Worm (Caenorhabditis elegans): ENCODE measurements around the gene Y55D5A.4.
A peak's percentile ranks its signal among the peaks of the same experiment; 100 is the strongest.

DNA sequence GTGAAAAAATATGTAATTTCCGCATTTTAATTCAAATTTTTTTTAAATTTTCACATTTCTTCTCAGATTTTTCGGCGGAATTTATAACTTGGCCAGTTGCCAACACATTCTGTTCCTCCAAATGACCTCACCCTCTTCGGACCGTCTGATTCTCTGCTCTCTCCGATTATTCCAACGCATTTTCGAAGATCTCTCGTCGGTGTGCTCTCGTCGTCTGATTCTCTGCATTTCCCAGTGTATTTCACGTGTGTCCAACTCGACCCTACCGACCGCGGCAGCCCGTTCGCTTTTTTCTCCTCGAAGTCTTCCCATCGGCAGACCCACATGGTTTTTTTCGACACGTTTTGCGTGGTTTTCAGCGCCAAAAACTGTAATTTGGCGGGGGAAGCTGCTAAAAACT is 42.6 kb downstream of the Y55D5A.4 start:
- no peak for TF ChIP-seq nhr-28 (tag; optimal IDR thresholded peaks at IDR 0.05)
- no peak for TF ChIP-seq unc-39 (tag; optimal IDR thresholded peaks at IDR 0.05)
- TF ChIP-seq nhr-237 (tag; optimal IDR thresholded peaks at IDR 0.05), result no peak
- TF ChIP-seq nhr-76 (tag; optimal IDR thresholded peaks at IDR 0.05), result no peak
- peak; percentile 48 for TF ChIP-seq lin-39 (tag; optimal IDR thresholded peaks at IDR 0.05)
- TF ChIP-seq aly-2 (tag; optimal IDR thresholded peaks at IDR 0.05), result no peak
- no peak for TF ChIP-seq nhr-11 (tag; optimal IDR thresholded peaks at IDR 0.05)
- peak; percentile 29 for TF ChIP-seq nhr-25 (tag; optimal IDR thresholded peaks at IDR 0.05)
- TF ChIP-seq snpc-4 (tag; optimal IDR thresholded peaks at IDR 0.05), result no peak
- TF ChIP-seq elt-1 (tag; optimal IDR thresholded peaks at IDR 0.05), result no peak
- no peak for TF ChIP-seq ztf-11 (tag; optimal IDR thresholded peaks at IDR 0.05)
- no peak for TF ChIP-seq ama-1 (optimal IDR thresholded peaks at IDR 0.05)
- no peak for TF ChIP-seq unc-62 (GFP tag; optimal IDR thresholded peaks at IDR 0.05)
- peak; percentile 18 for TF ChIP-seq mdl-1 (tag; optimal IDR thresholded peaks at IDR 0.05)
